Fruit fly (Drosophila melanogaster) whole organism: ENCODE results near the gene Dop2R.
"Not testable (repeated sequence)": the region's sequence is repeated elsewhere in the genome, so short reads cannot be mapped to it uniquely, and the experiment has no call there.

Experiments
- CG8478 ChIP-seq: fragments of >200 bp; optimal IDR thresholded peaks from 2 replicates; lab custom pipeline; 2018; ENCODE audit warnings: inconsistent platforms
- Dll ChIP-seq: fragments of >200 bp; optimal IDR thresholded peaks from 2 replicates; lab custom pipeline; 2017
- EcR ChIP-seq, 2 experiments: fragments of >200 bp; optimal IDR thresholded peaks; 2 replicates each; lab custom pipeline; 2017; ENCODE audit warnings: missing biosample characterization in 2 of 2, missing genetic modification characterization in 2 of 2, missing genetic modification reagents in 2 of 2
- pan ChIP-seq: fragments of >200 bp; optimal IDR thresholded peaks from 2 replicates; lab custom pipeline; 2017
- psq ChIP-seq: fragments of >200 bp; optimal IDR thresholded peaks from 2 replicates; lab custom pipeline; 2017
- usp ChIP-seq: fragments of >200 bp; optimal IDR thresholded peaks from 2 replicates; lab custom pipeline; 2017; ENCODE audit warnings: missing biosample characterization, missing genetic modification characterization, mixed read lengths

Gene Dop2R

dm6 chrX:20062576-20062975, at the start of gene Dop2R:
Gene Dop2R (minus strand): TSS chrX:20062706.
- TF ChIP-seq pan (no peak), CG8478 (lab: Kevin White, UChicago) (no peak), usp (GFP tag; lab: Kevin White, UChicago) (no peak), psq (lab: Kevin White, UChicago) (no peak), EcR (GFP tag; optimal IDR thresholded peaks at IDR 0.05; lab: Kevin White, UChicago) (no peak), Dll (lab: Kevin White, UChicago) (no peak)

dm6 chrX:20110475-20110874, 48.0 kb upstream of the Dop2R start, which contains the start of gene karr:
Gene karr (minus strand): TSS chrX:20110575.
- TF ChIP-seq CG8478 (lab: Kevin White, UChicago): no peak

- TF ChIP-seq EcR (GFP tag; optimal IDR thresholded peaks at IDR 0.05; lab: Kevin White, UChicago) (no peak), pan (no peak), Dll (lab: Kevin White, UChicago) (no peak), usp (GFP tag; lab: Kevin White, UChicago) (no peak), CG8478 (lab: Kevin White, UChicago) (no peak), psq (lab: Kevin White, UChicago) (no peak)
Observed at dm6 chrX:20104987-20105386, 42.5 kb upstream of the Dop2R start.

- TF ChIP-seq usp (GFP tag; lab: Kevin White, UChicago); Dll (lab: Kevin White, UChicago); CG8478 (lab: Kevin White, UChicago): not testable (repeated sequence)
Observed at dm6 chrX:20096374-20096773, 33.9 kb upstream of the Dop2R start, which contains the start of gene CG42581. Gene CG42581 (minus strand): TSS chrX:20096474.

dm6 chrX:20094098-20094497, 31.6 kb upstream of the Dop2R start, which contains the start of gene Or19b:
Gene Or19b (plus strand): TSS chrX:20094398.
- TF ChIP-seq EcR (GFP tag; optimal IDR thresholded peaks at IDR 0.05; lab: Kevin White, UChicago); CG8478 (lab: Kevin White, UChicago); usp (GFP tag; lab: Kevin White, UChicago): not testable (repeated sequence)

- TF ChIP-seq pan (no peak), usp (GFP tag; lab: Kevin White, UChicago) (no peak), CG8478 (lab: Kevin White, UChicago) (no peak), psq (lab: Kevin White, UChicago) (no peak), EcR (GFP tag; optimal IDR thresholded peaks at IDR 0.05; lab: Kevin White, UChicago) (no peak), Dll (lab: Kevin White, UChicago) (no peak)
Observed at dm6 chrX:20092308-20092707, 29.8 kb upstream of the Dop2R start, which contains the start of gene fd19B. Gene fd19B (minus strand): TSS chrX:20092408.

- TF ChIP-seq Dll (lab: Kevin White, UChicago): no peak
Observed at dm6 chrX:20083762-20084161, 21.3 kb upstream of the Dop2R start.

- TF ChIP-seq pan (no peak), EcR (GFP tag; optimal IDR thresholded peaks at IDR 0.05; lab: Kevin White, UChicago) (no peak), psq (lab: Kevin White, UChicago) (no peak), usp (GFP tag; lab: Kevin White, UChicago) (no peak), Dll (lab: Kevin White, UChicago) (no peak), CG8478 (lab: Kevin White, UChicago) (no peak)
Observed at dm6 chrX:20067017-20067416, 4.5 kb upstream of the Dop2R start.

- TF ChIP-seq CG8478 (lab: Kevin White, UChicago): no peak
- TF ChIP-seq pan: no peak
- TF ChIP-seq psq (lab: Kevin White, UChicago): no peak
- TF ChIP-seq usp (GFP tag; lab: Kevin White, UChicago): no peak
- TF ChIP-seq EcR (GFP tag; optimal IDR thresholded peaks at IDR 0.05; lab: Kevin White, UChicago): no peak
- TF ChIP-seq Dll (lab: Kevin White, UChicago): no peak
Observed at dm6 chrX:20050994-20051393, 11.5 kb downstream of the Dop2R start, which contains the start of gene CG9570. Gene CG9570 (plus strand): TSS chrX:20051294.

dm6 chrX:20001996-20002395, 60.5 kb downstream of the Dop2R start, which contains the start of gene lky:
Gene lky (minus strand): TSS chrX:20002096.
- TF ChIP-seq psq (lab: Kevin White, UChicago) (no peak), Dll (lab: Kevin White, UChicago) (no peak), EcR (GFP tag; optimal IDR thresholded peaks at IDR 0.05; lab: Kevin White, UChicago) (no peak), CG8478 (lab: Kevin White, UChicago) (no peak), usp (GFP tag; lab: Kevin White, UChicago) (no peak), pan (no peak)

- TF ChIP-seq usp (GFP tag; lab: Kevin White, UChicago): no peak
- TF ChIP-seq Dll (lab: Kevin White, UChicago): no peak
- no peak for TF ChIP-seq pan
- no peak for TF ChIP-seq psq (lab: Kevin White, UChicago)
- no peak for TF ChIP-seq EcR (GFP tag; optimal IDR thresholded peaks at IDR 0.05; lab: Kevin White, UChicago)
- no peak for TF ChIP-seq CG8478 (lab: Kevin White, UChicago)
Observed at dm6 chrX:19964215-19964614, 98.3 kb downstream of the Dop2R start.

dm6 chrX:19960881-19961347, 101.6 kb downstream of the Dop2R start, which contains the start of gene Nep3:
Gene Nep3 (plus strand): TSS chrX:19961297.
- TF ChIP-seq usp (GFP tag; lab: Kevin White, UChicago) (no peak), pan (no peak), CG8478 (lab: Kevin White, UChicago) (no peak), psq (lab: Kevin White, UChicago) (no peak), Dll (lab: Kevin White, UChicago) (no peak), EcR (GFP tag; optimal IDR thresholded peaks at IDR 0.05; lab: Kevin White, UChicago) (no peak)
